Fruit fly (Drosophila melanogaster): ENCODE results near the gene CG14710.

CG14710 gene

DNA sequence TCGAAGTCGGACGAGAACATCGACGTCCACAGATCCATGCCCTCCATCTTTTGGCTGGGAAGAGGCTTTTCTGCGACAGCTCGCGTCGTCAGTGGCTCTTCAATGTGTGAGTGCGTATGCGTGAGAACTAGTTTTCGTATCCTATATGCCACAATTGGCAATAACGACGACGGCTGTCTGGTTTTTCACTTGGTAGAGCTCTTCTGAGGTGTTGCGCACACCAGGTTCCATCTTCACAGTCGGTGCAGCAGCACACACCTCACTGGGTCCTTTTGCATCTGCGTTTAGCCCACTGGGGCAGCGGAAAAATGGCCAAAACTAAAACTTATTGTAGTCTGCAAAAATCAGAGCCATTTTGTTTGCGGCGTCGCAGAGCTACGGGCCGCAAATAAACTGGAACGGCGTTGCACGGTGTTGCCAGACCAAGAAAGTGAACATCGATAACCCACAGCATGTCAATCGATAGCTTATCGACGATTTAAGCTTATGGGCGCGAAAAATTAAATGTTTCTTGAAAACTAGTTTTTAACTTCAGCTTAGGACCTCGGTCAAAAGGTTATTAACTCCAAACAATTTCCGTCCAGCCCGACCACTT lies 30.0 kb upstream of the CG14710 start, which contains the start of gene CG6791:
Gene CG6791, minus strand, starts transcription at position 383 of the 595 bp plus-strand sequence.
- peak; percentile 13; the same call in 1 of the 2 replicates for TF ChIP-seq Ets98B (GFP tag; IDR thresholded peaks at IDR 0.05)
- TF ChIP-seq fd96Ca (GFP tag; IDR thresholded peaks at IDR 0.05): no peak
- peak; percentile 62 for TF ChIP-seq CG9948 (tag; optimal IDR thresholded peaks at IDR 0.05)
- TF ChIP-seq EcR (GFP tag; optimal IDR thresholded peaks at IDR 0.05): peak; percentile 32
- TF ChIP-seq CG32121 (GFP tag; IDR thresholded peaks at IDR 0.05): no peak
- TF ChIP-seq CG17806 (tag; optimal IDR thresholded peaks at IDR 0.05): no peak

dm6 chr3R:11595523-11595922 lies 24.4 kb upstream of the CG14710 start:
- TF ChIP-seq CG12605 (GFP tag; IDR thresholded peaks at IDR 0.05): peak; percentile 58
- TF ChIP-seq Ets98B (GFP tag; IDR thresholded peaks at IDR 0.05): peak; percentile 75
- peak; percentile 62 for TF ChIP-seq CG32121 (GFP tag; IDR thresholded peaks at IDR 0.05)
- TF ChIP-seq CG8159 (tag; optimal IDR thresholded peaks at IDR 0.05): no peak
- 0 out of 2 replicates have a peak, but pooled peaks have one; percentile 20 for TF ChIP-seq rn (GFP tag; IDR thresholded peaks at IDR 0.05)
- TF ChIP-seq CG13204 (GFP tag; optimal IDR thresholded peaks at IDR 0.05): no peak
- peak; percentile 20 for TF ChIP-seq CG15710 (tag; optimal IDR thresholded peaks at IDR 0.05)
- TF ChIP-seq CG8301 (tag; optimal IDR thresholded peaks at IDR 0.05): peak; percentile 49
- no peak for TF ChIP-seq Snoo (tag; optimal IDR thresholded peaks at IDR 0.05)
- TF ChIP-seq CG4496 (GFP tag; IDR thresholded peaks at IDR 0.05): peak; percentile 82
- TF ChIP-seq Pif1B (GFP tag; optimal IDR thresholded peaks at IDR 0.05): no peak
- TF ChIP-seq CG17806 (tag; optimal IDR thresholded peaks at IDR 0.05): peak; percentile 15
- TF ChIP-seq fd96Ca (GFP tag; IDR thresholded peaks at IDR 0.05): peak; percentile 52; the same call in 2 of the 3 replicates

DNA sequence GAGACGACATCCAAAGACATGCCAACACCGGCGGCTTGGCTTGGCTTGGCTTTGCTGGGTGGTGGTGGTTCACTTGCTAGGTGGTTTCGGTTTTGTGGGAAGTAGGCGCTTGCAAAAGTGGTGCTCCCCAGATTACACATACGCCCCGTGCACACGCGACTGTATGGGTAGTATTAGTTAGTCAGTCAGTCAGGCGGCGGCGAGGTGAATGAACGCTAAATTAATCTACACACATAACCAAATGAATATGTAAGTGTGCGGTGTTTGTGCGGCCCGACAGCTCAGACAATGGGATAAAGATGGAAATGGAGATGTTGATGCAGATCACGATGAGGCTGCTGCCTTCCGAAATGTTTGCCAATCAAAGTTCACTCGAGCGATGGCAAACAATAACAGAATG lies 16.8 kb upstream of the CG14710 start:
- TF ChIP-seq CG32121 (GFP tag; IDR thresholded peaks at IDR 0.05) (no peak; the same call in 1 of the 2 replicates), EcR (GFP tag; optimal IDR thresholded peaks at IDR 0.05) (peak; percentile 70), gl (tag; optimal IDR thresholded peaks at IDR 0.05) (no peak), CG8159 (tag; optimal IDR thresholded peaks at IDR 0.05) (no peak), Snoo (tag; optimal IDR thresholded peaks at IDR 0.05) (no peak), CG12605 (GFP tag; IDR thresholded peaks at IDR 0.05) (no peak)

dm6 chr3R:11604654-11605436 lies 15.0 kb upstream of the CG14710 start:
- peak; percentile 0 for TF ChIP-seq CG34367 (tag; optimal IDR thresholded peaks at IDR 0.05)
- TF ChIP-seq CG8159 (tag; optimal IDR thresholded peaks at IDR 0.05): peak; percentile 26
- TF ChIP-seq gl (tag; optimal IDR thresholded peaks at IDR 0.05): peak; percentile 51
- TF ChIP-seq fd96Ca (GFP tag; IDR thresholded peaks at IDR 0.05): peak; percentile 73; the same call in 2 of the 3 replicates
- no peak for TF ChIP-seq CG9948 (tag; optimal IDR thresholded peaks at IDR 0.05)
- TF ChIP-seq Pif1A (GFP tag; optimal IDR thresholded peaks at IDR 0.05): peak; percentile 45
- TF ChIP-seq CG4496 (GFP tag; IDR thresholded peaks at IDR 0.05): peak; percentile 64
- peak; percentile 50 for TF ChIP-seq EcR (GFP tag; optimal IDR thresholded peaks at IDR 0.05)
- TF ChIP-seq CG17806 (tag; optimal IDR thresholded peaks at IDR 0.05): peak; percentile 8
- TF ChIP-seq Snoo (tag; optimal IDR thresholded peaks at IDR 0.05): peak; percentile 32
- TF ChIP-seq Pif1B (GFP tag; optimal IDR thresholded peaks at IDR 0.05): peak; percentile 65
- peak; percentile 90 for TF ChIP-seq CG12605 (GFP tag; IDR thresholded peaks at IDR 0.05)
- TF ChIP-seq Ets98B (GFP tag; IDR thresholded peaks at IDR 0.05): peak; percentile 72; the same call in 1 of the 2 replicates
- TF ChIP-seq CG8301 (tag; optimal IDR thresholded peaks at IDR 0.05): peak; percentile 26
- no peak for TF ChIP-seq rn (GFP tag; IDR thresholded peaks at IDR 0.05)
- TF ChIP-seq D1 (tag; optimal IDR thresholded peaks at IDR 0.05): no peak
- TF ChIP-seq CG14655 (GFP tag; optimal IDR thresholded peaks at IDR 0.05): peak; percentile 46
- TF ChIP-seq CG32121 (GFP tag; IDR thresholded peaks at IDR 0.05): peak; percentile 48; the same call in 1 of the 2 replicates
- TF ChIP-seq CG15710 (tag; optimal IDR thresholded peaks at IDR 0.05): peak; percentile 6
- no peak for TF ChIP-seq CG10348 (GFP tag; IDR thresholded peaks at IDR 0.05)
- TF ChIP-seq CG13204 (GFP tag; optimal IDR thresholded peaks at IDR 0.05): peak; percentile 64

DNA sequence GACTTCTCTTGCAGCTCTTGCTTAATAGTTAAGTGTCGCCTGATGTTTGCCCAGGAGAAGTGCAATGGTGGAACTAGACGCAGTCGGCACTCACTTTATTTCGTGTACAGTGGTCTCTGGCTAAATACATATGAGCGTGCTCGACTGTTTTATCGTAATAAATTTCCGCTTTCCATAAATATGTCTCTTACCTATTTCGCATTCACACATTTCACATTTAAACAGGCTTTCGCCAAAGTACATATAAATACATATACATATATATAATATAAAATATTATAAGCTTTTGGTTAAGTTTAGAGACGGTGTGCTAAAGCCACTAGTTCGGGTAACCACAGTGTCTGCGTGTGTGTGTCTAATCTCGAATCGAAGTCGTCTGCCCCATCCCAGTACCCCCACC lies 13.2 kb upstream of the CG14710 start:
- TF ChIP-seq CG4496 (GFP tag; IDR thresholded peaks at IDR 0.05) (peak; percentile 48; the same call in 1 of the 3 replicates), CG8301 (tag; optimal IDR thresholded peaks at IDR 0.05) (peak; percentile 38), CG15710 (tag; optimal IDR thresholded peaks at IDR 0.05) (no peak), CG13204 (GFP tag; optimal IDR thresholded peaks at IDR 0.05) (no peak), CG8159 (tag; optimal IDR thresholded peaks at IDR 0.05) (no peak), fd96Ca (GFP tag; IDR thresholded peaks at IDR 0.05) (peak; percentile 76), CG9948 (tag; optimal IDR thresholded peaks at IDR 0.05) (peak; percentile 10), rn (GFP tag; IDR thresholded peaks at IDR 0.05) (no peak), CG10348 (GFP tag; IDR thresholded peaks at IDR 0.05) (no peak), Ets98B (GFP tag; IDR thresholded peaks at IDR 0.05) (no peak), Snoo (tag; optimal IDR thresholded peaks at IDR 0.05) (no peak), CG12605 (GFP tag; IDR thresholded peaks at IDR 0.05) (no peak), CG32121 (GFP tag; IDR thresholded peaks at IDR 0.05) (peak; percentile 40; the same call in 1 of the 2 replicates), EcR (GFP tag; optimal IDR thresholded peaks at IDR 0.05) (no peak), CG17806 (tag; optimal IDR thresholded peaks at IDR 0.05) (no peak), D1 (tag; optimal IDR thresholded peaks at IDR 0.05) (no peak), gl (tag; optimal IDR thresholded peaks at IDR 0.05) (no peak), CG14655 (GFP tag; optimal IDR thresholded peaks at IDR 0.05) (peak; percentile 68)

Measured in whole organism, pupa.